Worm (Caenorhabditis elegans) whole organism, L3 larva: Measurements from ENCODE around the gene srsx-34.
A peak's percentile ranks its signal among the peaks of the same experiment; 100 is the strongest.

Experiments used
- R02D3.7 ChIP-seq: fragments of 150-350 bp; optimal IDR thresholded peaks from 2 replicates; lab custom pipeline; 2014; ENCODE audit warnings: missing biosample characterization, missing genetic modification characterization
- ZK546.5 ChIP-seq: sonication (generic microtip); optimal IDR thresholded peaks from 2 replicates; lab custom pipeline; 2017; ENCODE audit warnings: missing biosample characterization, missing genetic modification characterization
- ama-1 ChIP-seq: fragments of 150-350 bp; optimal IDR thresholded peaks from 2 replicates; lab custom pipeline; 2018
- ceh-28 ChIP-seq: fragments of 150-350 bp; optimal IDR thresholded peaks from 2 replicates; lab custom pipeline; 2014; ENCODE audit warnings: missing biosample characterization, missing genetic modification reagents, missing genetic modification characterization
- ceh-82 ChIP-seq: fragments of 150-350 bp; optimal IDR thresholded peaks from 2 replicates; lab custom pipeline; 2014; ENCODE audit warnings: missing biosample characterization, missing genetic modification characterization
- ceh-9 ChIP-seq: sonication (generic microtip); optimal IDR thresholded peaks from 2 replicates; lab custom pipeline; 2018; ENCODE audit warnings: missing biosample characterization, missing genetic modification characterization
- daf-12 ChIP-seq: fragments of 150-350 bp; optimal IDR thresholded peaks from 2 replicates; lab custom pipeline; 2014; ENCODE audit warnings: missing biosample characterization, missing genetic modification reagents, missing genetic modification characterization
- egl-27 ChIP-seq: sonication (generic microtip); optimal IDR thresholded peaks from 4 replicates; lab custom pipeline; 2017; ENCODE audit warnings: missing biosample characterization, missing genetic modification reagents, missing genetic modification characterization
- elt-1 ChIP-seq: fragments of 150-350 bp; optimal IDR thresholded peaks from 2 replicates; lab custom pipeline; 2014; ENCODE audit warnings: missing biosample characterization, missing genetic modification characterization
- elt-2 ChIP-seq: sonication (generic microtip); optimal IDR thresholded peaks from 2 replicates; lab custom pipeline; 2016; ENCODE audit warnings: missing genetic modification reagents, mild to moderate bottlenecking, missing genetic modification characterization, missing compliant biosample characterization
- eor-1 ChIP-seq, 2 experiments: fragments of 150-350 bp; optimal IDR thresholded peaks; 2 replicates each; lab custom pipeline; 2014 to 2018; ENCODE audit warnings: missing biosample characterization in 2 of 2, missing genetic modification characterization in 2 of 2
- fos-1 ChIP-seq: fragments of 150-350 bp; optimal IDR thresholded peaks from 2 replicates; lab custom pipeline; 2014; ENCODE audit warnings: missing biosample characterization, missing genetic modification characterization
- hmg-11 ChIP-seq: sonication (generic microtip); optimal IDR thresholded peaks from 2 replicates; lab custom pipeline; 2016; ENCODE audit warnings: missing genetic modification characterization, missing compliant biosample characterization
- lin-15B ChIP-seq: fragments of 150-350 bp; optimal IDR thresholded peaks from 2 replicates; lab custom pipeline; 2014; ENCODE audit warnings: missing biosample characterization, missing genetic modification characterization
- lin-39 ChIP-seq: fragments of 150-350 bp; optimal IDR thresholded peaks from 2 replicates; lab custom pipeline; 2018; ENCODE audit warnings: missing biosample characterization, missing genetic modification reagents, missing genetic modification characterization
- lsy-12 ChIP-seq: sonication (generic microtip); optimal IDR thresholded peaks from 2 replicates; lab custom pipeline; 2016; ENCODE audit warnings: mild to moderate bottlenecking, missing genetic modification characterization, missing compliant biosample characterization
- mdl-1 ChIP-seq: fragments of 150-350 bp; optimal IDR thresholded peaks from 2 replicates; lab custom pipeline; 2014; ENCODE audit warnings: missing biosample characterization, missing genetic modification characterization
- nhr-11 ChIP-seq: fragments of 150-350 bp; optimal IDR thresholded peaks from 2 replicates; lab custom pipeline; 2014; ENCODE audit warnings: missing biosample characterization, missing genetic modification characterization
- nhr-23 ChIP-seq: fragments of 150-350 bp; optimal IDR thresholded peaks from 2 replicates; lab custom pipeline; 2014; ENCODE audit warnings: missing biosample characterization, missing genetic modification reagents, missing genetic modification characterization
- nhr-77 ChIP-seq: fragments of 150-350 bp; optimal IDR thresholded peaks from 2 replicates; lab custom pipeline; 2014; ENCODE audit warnings: missing biosample characterization, missing genetic modification characterization
- pha-4 ChIP-seq: fragments of 150-350 bp; optimal IDR thresholded peaks from 2 replicates; lab custom pipeline; 2014; ENCODE audit warnings: missing biosample characterization, missing genetic modification reagents, missing genetic modification characterization
- pqm-1 ChIP-seq: fragments of 150-350 bp; optimal IDR thresholded peaks from 2 replicates; lab custom pipeline; 2017; ENCODE audit warnings: missing biosample characterization, missing genetic modification characterization, inconsistent platforms
- sea-2 ChIP-seq: fragments of 150-350 bp; sonication (generic microtip); optimal IDR thresholded peaks from 4 replicates; lab custom pipeline; 2014; ENCODE audit warnings: missing biosample characterization, missing genetic modification reagents, missing genetic modification characterization
- skn-1 ChIP-seq: fragments of 150-350 bp; optimal IDR thresholded peaks from 2 replicates; lab custom pipeline; 2014; ENCODE audit warnings: missing biosample characterization, missing genetic modification characterization
- snpc-4 ChIP-seq: fragments of 150-350 bp; optimal IDR thresholded peaks from 2 replicates; lab custom pipeline; 2014; ENCODE audit warnings: missing biosample characterization, missing genetic modification characterization
- tbx-2 ChIP-seq: sonication (generic microtip); optimal IDR thresholded peaks from 2 replicates; lab custom pipeline; 2016; ENCODE audit warnings: mild to moderate bottlenecking, missing genetic modification characterization, missing compliant biosample characterization
- unc-39 ChIP-seq: sonication (generic microtip); optimal IDR thresholded peaks from 4 replicates; lab custom pipeline; 2017; ENCODE audit warnings: missing biosample characterization, missing genetic modification characterization
- unc-62 ChIP-seq: fragments of 150-350 bp; sonication (generic microtip); optimal IDR thresholded peaks from 4 replicates; lab custom pipeline; 2014; ENCODE audit warnings: missing biosample characterization, missing genetic modification reagents, missing genetic modification characterization
- zag-1 ChIP-seq: fragments of 150-350 bp; optimal IDR thresholded peaks from 2 replicates; lab custom pipeline; 2014; ENCODE audit warnings: missing biosample characterization, missing genetic modification characterization
- ztf-11 ChIP-seq: fragments of 150-350 bp; optimal IDR thresholded peaks from 2 replicates; lab custom pipeline; 2014; ENCODE audit warnings: missing biosample characterization, missing genetic modification characterization
- ztf-4 ChIP-seq: fragments of 150-350 bp; optimal IDR thresholded peaks from 2 replicates; lab custom pipeline; 2014; ENCODE audit warnings: missing biosample characterization, missing genetic modification characterization

Gene srsx-34

ce11 chrV:9065001-9065400 is 29.2 kb downstream of the srsx-34 start:
- TF ChIP-seq nhr-77 (tag; lab: Kevin White, UChicago) (no peak), lsy-12 (tag; lab: Kevin White, UChicago) (no peak), elt-1 (tag; lab: Kevin White, UChicago) (no peak), unc-62 (GFP tag; lab: Kevin White, UChicago) (no peak), ceh-82 (tag; lab: Kevin White, UChicago) (no peak), nhr-11 (tag; lab: Kevin White, UChicago) (no peak), R02D3.7 (tag; lab: Kevin White, UChicago) (no peak), ztf-4 (no peak), ztf-11 (tag; lab: Kevin White, UChicago) (no peak)

ce11 chrV:9065915-9066314 is 30.1 kb downstream of the srsx-34 start:
- no peak for TF ChIP-seq ceh-28 (tag; lab: Kevin White, UChicago)
- TF ChIP-seq elt-1 (tag; lab: Kevin White, UChicago): peak; percentile 87
- TF ChIP-seq, all 47 proteins: peak for 1

DNA sequence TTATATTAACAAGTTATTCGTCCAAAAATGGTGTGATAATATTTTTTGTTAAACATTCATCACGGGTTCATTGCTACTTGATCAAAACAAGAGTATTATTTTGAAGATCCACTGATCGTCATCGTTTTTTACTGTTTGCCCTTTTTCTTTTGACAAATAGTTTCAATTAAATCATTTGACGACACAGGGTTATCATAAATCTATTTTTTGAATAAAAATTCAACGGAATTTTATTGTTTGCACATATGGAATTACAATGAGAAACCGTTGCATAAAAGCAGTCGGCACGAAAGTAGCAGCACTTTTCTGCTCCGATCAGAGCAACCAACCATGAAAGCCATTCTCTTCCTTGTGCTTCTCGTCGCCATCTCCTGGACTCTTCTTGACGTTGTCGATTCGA is 31.9 kb downstream of the srsx-34 start, which contains the start of gene fip-2:
Gene fip-2, plus strand, starts transcription at position 301 of the 400 bp plus-strand sequence.
- no peak for TF ChIP-seq daf-12 (tag; lab: Kevin White, UChicago)
- no peak for TF ChIP-seq unc-39 (tag; lab: Kevin White, UChicago)
- TF ChIP-seq lin-15B (tag; lab: Kevin White, UChicago): no peak
- TF ChIP-seq ama-1 (lab: Kevin White, UChicago): no peak
- TF ChIP-seq, all 47 proteins: peak for 0

ce11 chrV:9069680-9070079 is 33.9 kb downstream of the srsx-34 start, which contains the start of gene T27E4.5:
TSS of gene T27E4.5 (minus strand) at chrV:9069780.
- TF ChIP-seq snpc-4 (tag; lab: Kevin White, UChicago) (no peak), eor-1 (tag; optimal IDR thresholded peaks at IDR 0.05; lab: Kevin White, UChicago) (no peak), unc-62 (GFP tag; lab: Kevin White, UChicago) (no peak), daf-12 (tag; lab: Kevin White, UChicago) (no peak), nhr-23 (tag; lab: Kevin White, UChicago) (no peak), ceh-9 (tag; lab: Kevin White, UChicago) (no peak), ama-1 (lab: Kevin White, UChicago) (no peak), ceh-82 (tag; lab: Kevin White, UChicago) (no peak), elt-1 (tag; lab: Kevin White, UChicago) (no peak), tbx-2 (tag; lab: Kevin White, UChicago) (no peak), egl-27 (no peak), lin-39 (tag; lab: Kevin White, UChicago) (no peak), skn-1 (tag; lab: Kevin White, UChicago) (no peak), pqm-1 (tag; lab: Kevin White, UChicago) (no peak), lin-15B (tag; lab: Kevin White, UChicago) (no peak), mdl-1 (no peak), lsy-12 (tag; lab: Kevin White, UChicago) (no peak)
- TF ChIP-seq, all 47 proteins: peak for 0

DNA sequence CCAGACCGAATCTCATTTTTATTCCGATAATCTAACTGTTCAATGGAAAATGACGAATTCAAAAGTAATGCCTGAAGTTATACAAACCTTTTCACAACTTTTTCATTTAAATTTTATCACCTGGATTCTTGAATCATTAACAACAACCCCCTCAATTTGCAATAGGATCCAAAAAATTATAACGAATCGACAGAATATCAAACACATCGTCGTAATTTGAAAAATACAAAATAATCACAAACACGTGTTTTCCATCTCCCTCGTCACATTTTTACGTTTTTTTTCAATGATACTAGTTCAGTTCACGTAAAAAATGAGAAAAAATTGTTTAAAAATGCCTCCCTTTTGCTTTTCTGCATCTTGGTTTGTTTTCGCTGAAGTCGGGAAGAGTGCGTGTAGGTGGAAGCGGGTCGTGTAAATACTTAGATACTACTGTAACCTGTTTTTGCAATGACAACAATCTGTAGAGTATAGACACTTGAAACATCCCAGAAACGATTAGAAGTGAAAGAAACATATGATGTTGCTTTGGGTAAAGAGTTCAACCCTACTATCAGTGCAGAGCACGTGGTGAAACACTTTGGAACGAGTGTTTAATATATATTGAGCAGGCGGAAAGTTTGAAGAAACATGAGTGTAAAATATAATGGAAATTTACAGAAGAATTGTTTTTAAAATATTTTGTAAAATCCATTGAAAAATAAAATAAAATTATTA is 37.7 kb downstream of the srsx-34 start, which contains the start of gene oac-50:
Gene oac-50, minus strand, starts transcription at position 219 of the 717 bp plus-strand sequence.
- TF ChIP-seq ama-1 (lab: Kevin White, UChicago) (no peak), hmg-11 (no peak), mdl-1 (no peak), ZK546.5 (tag; lab: Kevin White, UChicago) (no peak), pqm-1 (tag; lab: Kevin White, UChicago) (peak; percentile 79), fos-1 (no peak), ceh-9 (tag; lab: Kevin White, UChicago) (no peak), pha-4 (peak; percentile 82), elt-2 (tag; lab: Kevin White, UChicago) (peak; percentile 55), sea-2 (GFP tag; lab: Kevin White, UChicago) (no peak), zag-1 (tag; lab: Kevin White, UChicago) (no peak), snpc-4 (tag; lab: Kevin White, UChicago) (no peak), lin-39 (tag; lab: Kevin White, UChicago) (no peak)
- TF ChIP-seq, all 47 proteins: peak for 3
